Fruit fly (Drosophila melanogaster) whole organism, prepupa: ENCODE measurements around the gene hwt.

Experiments used
- CG10631 ChIP-seq: fragments of 200-800 bp; sonication (Bioruptor generic); optimal IDR thresholded peaks from 2 replicates; lab custom pipeline; 2016; ENCODE audit warnings: missing biosample characterization, missing genetic modification characterization
- CG10669 ChIP-seq: fragments of 200-800 bp; sonication (Bioruptor generic); optimal IDR thresholded peaks from 3 replicates; lab custom pipeline; 2018; ENCODE audit warnings: missing biosample characterization, mild to moderate bottlenecking, missing genetic modification characterization, moderate library complexity
- CG11294 ChIP-seq: fragments of 200-800 bp; sonication (Bioruptor generic); IDR thresholded peaks from 2 replicates; pipeline ENCODE4 v1.3.6; 2022; ENCODE audit warnings: missing biosample characterization, missing genetic modification characterization
- CG16779 ChIP-seq: fragments of 200-800 bp; sonication (Bioruptor generic); optimal IDR thresholded peaks from 3 replicates; lab custom pipeline; 2017; ENCODE audit warnings: missing biosample characterization, mild to moderate bottlenecking, missing genetic modification characterization
- CG31627 ChIP-seq: fragments of 200-800 bp; sonication (Bioruptor generic); optimal IDR thresholded peaks from 3 replicates; lab custom pipeline; 2016; ENCODE audit warnings: missing biosample characterization, missing genetic modification characterization
- CG32006 ChIP-seq: fragments of 200-800 bp; sonication (Bioruptor generic); optimal IDR thresholded peaks from 3 replicates; lab custom pipeline; 2017; ENCODE audit warnings: missing biosample characterization, mild to moderate bottlenecking, missing genetic modification characterization
- CG34406 ChIP-seq: fragments of 200-800 bp; sonication (Bioruptor generic); optimal IDR thresholded peaks from 3 replicates; lab custom pipeline; 2016; ENCODE audit warnings: missing biosample characterization, missing genetic modification characterization
- CG3919 ChIP-seq: fragments of 200-800 bp; sonication (Bioruptor generic); optimal IDR thresholded peaks from 3 replicates; lab custom pipeline; 2016; ENCODE audit warnings: missing biosample characterization, missing genetic modification characterization
- CG6163 ChIP-seq: fragments of 200-800 bp; sonication (Bioruptor generic); IDR thresholded peaks from 3 replicates; pipeline ENCODE4 v1.3.6; 2022; ENCODE audit warnings: missing biosample characterization, missing genetic modification characterization
- CG6276 ChIP-seq: fragments of 200-800 bp; sonication (Bioruptor generic); optimal IDR thresholded peaks from 2 replicates; lab custom pipeline; 2017; ENCODE audit warnings: missing biosample characterization, mild to moderate bottlenecking, missing genetic modification characterization
- CG6792 ChIP-seq: fragments of 200-800 bp; sonication (Bioruptor generic); optimal IDR thresholded peaks from 3 replicates; lab custom pipeline; 2016; ENCODE audit warnings: missing biosample characterization, missing genetic modification characterization
- CG6808 ChIP-seq: fragments of 200-800 bp; sonication (Bioruptor generic); optimal IDR thresholded peaks from 3 replicates; lab custom pipeline; 2017; ENCODE audit warnings: missing biosample characterization, missing genetic modification characterization, mild to moderate bottlenecking, moderate library complexity, missing genetic modification reagents
- CG6854 ChIP-seq: fragments of 200-800 bp; sonication (Bioruptor generic); optimal IDR thresholded peaks from 2 replicates; lab custom pipeline; 2017; ENCODE audit warnings: missing biosample characterization, mild to moderate bottlenecking, missing genetic modification characterization
- CG7368 ChIP-seq: fragments of 200-800 bp; sonication (Bioruptor generic); optimal IDR thresholded peaks from 3 replicates; lab custom pipeline; 2016; ENCODE audit warnings: missing biosample characterization, missing genetic modification characterization
- CG8119 ChIP-seq: fragments of 200-800 bp; sonication (Bioruptor generic); IDR thresholded peaks from 3 replicates; pipeline ENCODE4 v1.3.6; 2022; ENCODE audit warnings: missing biosample characterization, missing genetic modification characterization
- CG8319 ChIP-seq: fragments of 200-800 bp; sonication (Bioruptor generic); optimal IDR thresholded peaks from 3 replicates; lab custom pipeline; 2016; ENCODE audit warnings: missing biosample characterization, missing genetic modification characterization
- CG8632 ChIP-seq: fragments of 200-800 bp; sonication (Bioruptor generic); optimal IDR thresholded peaks from 3 replicates; lab custom pipeline; 2016; ENCODE audit warnings: missing biosample characterization, missing genetic modification characterization
- CG9139 ChIP-seq: fragments of 200-800 bp; sonication (Bioruptor generic); optimal IDR thresholded peaks from 3 replicates; lab custom pipeline; 2017; ENCODE audit warnings: missing biosample characterization, mild to moderate bottlenecking, missing genetic modification characterization
- Eip75B ChIP-seq: fragments of 200-800 bp; sonication (Bioruptor generic); optimal IDR thresholded peaks from 3 replicates; lab custom pipeline; 2016; ENCODE audit warnings: missing biosample characterization, missing genetic modification characterization
- Eip78C ChIP-seq: fragments of 200-800 bp; sonication (Bioruptor generic); peaks from one replicate; lab custom pipeline; 2016; ENCODE audit warnings: missing biosample characterization, missing genetic modification characterization
- Eip93F ChIP-seq: fragments of 200-800 bp; sonication (Bioruptor generic); optimal IDR thresholded peaks from 2 replicates; lab custom pipeline; 2016; ENCODE audit warnings: missing biosample characterization, mild to moderate bottlenecking, missing genetic modification characterization
- Gug ChIP-seq: fragments of 200-800 bp; sonication (Bioruptor generic); IDR thresholded peaks from 2 replicates; pipeline ENCODE4 v1.3.6; 2022; ENCODE audit warnings: missing biosample characterization, missing genetic modification characterization
- Hr38 ChIP-seq: sonication (Bioruptor generic); optimal IDR thresholded peaks from 2 replicates; lab custom pipeline; 2016; ENCODE audit warnings: missing biosample characterization, missing genetic modification characterization
- Hr39 ChIP-seq: fragments of 200-800 bp; sonication (Bioruptor generic); optimal IDR thresholded peaks from 2 replicates; lab custom pipeline; 2016; ENCODE audit warnings: missing biosample characterization, missing genetic modification characterization
- Hr4 ChIP-seq: fragments of 200-800 bp; sonication (Bioruptor generic); optimal IDR thresholded peaks from 3 replicates; lab custom pipeline; 2016; ENCODE audit warnings: missing biosample characterization, missing genetic modification characterization
- Lpt ChIP-seq: fragments of 200-800 bp; sonication (Bioruptor generic); optimal IDR thresholded peaks from 3 replicates; lab custom pipeline; 2016; ENCODE audit warnings: missing biosample characterization, missing genetic modification characterization
- OdsH ChIP-seq: fragments of 200-800 bp; sonication (Bioruptor generic); optimal IDR thresholded peaks from 3 replicates; lab custom pipeline; 2016; ENCODE audit warnings: missing biosample characterization, missing genetic modification characterization
- Smox ChIP-seq: fragments of 200-800 bp; sonication (Bioruptor generic); optimal IDR thresholded peaks from 3 replicates; lab custom pipeline; 2016; ENCODE audit warnings: missing biosample characterization, missing genetic modification characterization
- Sox14 ChIP-seq: fragments of 200-800 bp; sonication (Bioruptor generic); optimal IDR thresholded peaks from 3 replicates; lab custom pipeline; 2016; ENCODE audit warnings: missing biosample characterization, missing genetic modification characterization
- Sox15 ChIP-seq: fragments of 200-800 bp; sonication (Bioruptor generic); optimal IDR thresholded peaks from 3 replicates; lab custom pipeline; 2016; ENCODE audit warnings: missing biosample characterization, missing genetic modification characterization
- achi ChIP-seq: fragments of 200-800 bp; sonication (Bioruptor generic); optimal IDR thresholded peaks from 3 replicates; lab custom pipeline; 2016; ENCODE audit warnings: missing biosample characterization, missing genetic modification characterization
- acj6 ChIP-seq: fragments of 200-800 bp; sonication (Bioruptor generic); optimal IDR thresholded peaks from 3 replicates; lab custom pipeline; 2016; ENCODE audit warnings: missing biosample characterization, missing genetic modification characterization
- cyc ChIP-seq: fragments of 200-800 bp; sonication (Bioruptor generic); optimal IDR thresholded peaks from 3 replicates; lab custom pipeline; 2016; ENCODE audit warnings: missing biosample characterization, missing genetic modification characterization
- dac ChIP-seq: fragments of 200-800 bp; sonication (Bioruptor generic); optimal IDR thresholded peaks from 2 replicates; lab custom pipeline; 2017; ENCODE audit warnings: missing biosample characterization, mild to moderate bottlenecking, missing genetic modification characterization
- eg ChIP-seq: fragments of 200-800 bp; sonication (Bioruptor generic); IDR thresholded peaks from 3 replicates; pipeline ENCODE4 v1.3.6; 2022; ENCODE audit warnings: missing biosample characterization, missing genetic modification characterization
- esn ChIP-seq: fragments of 200-800 bp; sonication (Bioruptor generic); optimal IDR thresholded peaks from 2 replicates; lab custom pipeline; 2016; ENCODE audit warnings: missing biosample characterization, mild to moderate bottlenecking, missing genetic modification characterization, moderate library complexity
- fd59A ChIP-seq: fragments of 200-800 bp; sonication (Bioruptor generic); optimal IDR thresholded peaks from 2 replicates; lab custom pipeline; 2017; ENCODE audit warnings: missing biosample characterization, mild to moderate bottlenecking, missing genetic modification characterization, missing genetic modification reagents
- fd85E ChIP-seq: fragments of 200-800 bp; sonication (Bioruptor generic); optimal IDR thresholded peaks from 3 replicates; lab custom pipeline; 2016; ENCODE audit warnings: missing biosample characterization, missing genetic modification characterization
- fkh ChIP-seq: fragments of 200-800 bp; sonication (Bioruptor generic); optimal IDR thresholded peaks from 3 replicates; lab custom pipeline; 2017; ENCODE audit warnings: missing biosample characterization, mild to moderate bottlenecking, missing genetic modification characterization, moderate library complexity
- lz ChIP-seq: fragments of 200-800 bp; sonication (Bioruptor generic); optimal IDR thresholded peaks from 3 replicates; lab custom pipeline; 2016; ENCODE audit warnings: missing biosample characterization, missing genetic modification characterization
- pdm3 ChIP-seq: fragments of 200-800 bp; sonication (Bioruptor generic); optimal IDR thresholded peaks from 3 replicates; lab custom pipeline; 2016; ENCODE audit warnings: missing biosample characterization, missing genetic modification characterization
- spab ChIP-seq: fragments of 200-800 bp; sonication (Bioruptor generic); optimal IDR thresholded peaks from 2 replicates; lab custom pipeline; 2017; ENCODE audit warnings: missing biosample characterization, mild to moderate bottlenecking, missing genetic modification characterization, missing genetic modification reagents
- ss ChIP-seq, 2 experiments: fragments of 200-800 bp; sonication (Bioruptor generic); optimal IDR thresholded peaks; 2 replicates in 1 of 2; 3 replicates in 1 of 2; lab custom pipeline; 2017 to 2018; ENCODE audit warnings: mild to moderate bottlenecking in 2 of 2, missing biosample characterization in 2 of 2, missing genetic modification characterization in 2 of 2, moderate library complexity in 1 of 2
- svp ChIP-seq: fragments of 200-800 bp; sonication (Bioruptor generic); peaks from one replicate; lab custom pipeline; 2016; ENCODE audit warnings: missing biosample characterization, missing genetic modification characterization
- topi ChIP-seq: fragments of 200-800 bp; sonication (Bioruptor generic); optimal IDR thresholded peaks from 3 replicates; lab custom pipeline; 2016; ENCODE audit warnings: missing biosample characterization, missing genetic modification characterization
- vri ChIP-seq: fragments of 200-800 bp; sonication (Bioruptor generic); optimal IDR thresholded peaks from 3 replicates; lab custom pipeline; 2016; ENCODE audit warnings: missing biosample characterization, mild to moderate bottlenecking, missing genetic modification characterization

The hwt gene

dm6 chrX:12507589-12507988 lies 60.7 kb downstream of the hwt start (continued):
- TF ChIP-seq CG8119 (GFP tag; lab: Robert Waterston, UW), result peak; percentile 67
- peak; percentile 14 for TF ChIP-seq CG8632 (GFP tag; lab: Kevin White, UChicago)
- peak; percentile 59 for TF ChIP-seq spab (GFP tag; lab: Kevin White, UChicago)
- TF ChIP-seq dac, result no peak
- no peak for TF ChIP-seq CG6854 (GFP tag; lab: Kevin White, UChicago)
- peak; percentile 55 for TF ChIP-seq CG6792 (GFP tag; lab: Kevin White, UChicago)
- no peak for TF ChIP-seq CG16779 (tag; lab: Kevin White, UChicago)
- peak; percentile 70 for TF ChIP-seq topi (GFP tag; lab: Kevin White, UChicago)
- no peak for TF ChIP-seq CG11294 (GFP tag; lab: Robert Waterston, UW)
- TF ChIP-seq Hr38 (GFP tag; lab: Kevin White, UChicago), result no peak
- no peak for TF ChIP-seq fd85E (GFP tag; lab: Kevin White, UChicago)
- peak; percentile 72 for TF ChIP-seq lz
- peak; percentile 53 for TF ChIP-seq fd59A (GFP tag; lab: Kevin White, UChicago)
- TF ChIP-seq Gug (GFP tag; lab: Robert Waterston, UW), result peak; percentile 62
- TF ChIP-seq esn (GFP tag; lab: Kevin White, UChicago), result peak; percentile 71
- peak; percentile 10 for TF ChIP-seq CG9139
- TF ChIP-seq ss (GFP tag; optimal IDR thresholded peaks at IDR 0.05; lab: Kevin White, UChicago), result peak; percentile 30 to 90
- TF ChIP-seq pdm3 (GFP tag; lab: Kevin White, UChicago), result peak; percentile 30
- TF ChIP-seq svp (GFP tag; lab: Kevin White, UChicago), result peak; percentile 88
- TF ChIP-seq CG7368, result peak; percentile 24
- TF ChIP-seq CG34406, result peak; percentile 34
- no peak for TF ChIP-seq Eip93F
- peak; percentile 25 for TF ChIP-seq Hr4 (GFP tag; lab: Kevin White, UChicago)
- peak; percentile 58 for TF ChIP-seq CG6808 (GFP tag; lab: Kevin White, UChicago)
- peak; percentile 58 for TF ChIP-seq CG3919 (GFP tag; lab: Kevin White, UChicago)
- no peak for TF ChIP-seq CG8319 (GFP tag; lab: Kevin White, UChicago)
- TF ChIP-seq vri (GFP tag; lab: Kevin White, UChicago), result peak; percentile 2
- TF ChIP-seq acj6 (GFP tag; lab: Kevin White, UChicago), result peak; percentile 75
- TF ChIP-seq Eip78C (GFP tag; lab: Kevin White, UChicago), result peak; percentile 91
- peak; percentile 15 for TF ChIP-seq Lpt (GFP tag; lab: Kevin White, UChicago)

DNA sequence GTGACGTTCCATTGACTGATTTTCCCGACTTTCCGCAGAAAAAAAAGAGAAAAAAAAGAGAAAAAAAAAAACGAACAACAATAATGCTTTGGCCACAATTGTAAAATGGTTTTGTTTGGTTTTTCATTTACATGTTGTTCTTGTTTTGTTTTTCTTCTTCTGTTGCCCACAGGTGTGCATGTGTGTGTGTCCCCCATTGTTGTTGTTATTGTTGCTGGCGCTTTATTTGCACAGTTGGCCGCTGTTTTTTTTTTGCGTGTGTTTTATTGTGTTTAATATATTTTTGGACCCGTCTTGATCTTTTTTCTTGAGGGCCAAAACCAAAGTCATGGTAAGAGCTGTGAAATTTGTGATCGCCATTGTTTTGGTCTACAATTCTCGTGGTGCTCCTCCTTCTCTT lies 70.2 kb downstream of the hwt start:
- TF ChIP-seq acj6 (GFP tag; lab: Kevin White, UChicago) (no peak), CG6163 (GFP tag; lab: Robert Waterston, UW) (no peak), CG6808 (GFP tag; lab: Kevin White, UChicago) (peak; percentile 14), Hr38 (GFP tag; lab: Kevin White, UChicago) (no peak), CG7368 (no peak), Gug (GFP tag; lab: Robert Waterston, UW) (no peak), CG8319 (GFP tag; lab: Kevin White, UChicago) (no peak), fkh (peak; percentile 51), CG10669 (GFP tag; lab: Kevin White, UChicago) (no peak)

DNA sequence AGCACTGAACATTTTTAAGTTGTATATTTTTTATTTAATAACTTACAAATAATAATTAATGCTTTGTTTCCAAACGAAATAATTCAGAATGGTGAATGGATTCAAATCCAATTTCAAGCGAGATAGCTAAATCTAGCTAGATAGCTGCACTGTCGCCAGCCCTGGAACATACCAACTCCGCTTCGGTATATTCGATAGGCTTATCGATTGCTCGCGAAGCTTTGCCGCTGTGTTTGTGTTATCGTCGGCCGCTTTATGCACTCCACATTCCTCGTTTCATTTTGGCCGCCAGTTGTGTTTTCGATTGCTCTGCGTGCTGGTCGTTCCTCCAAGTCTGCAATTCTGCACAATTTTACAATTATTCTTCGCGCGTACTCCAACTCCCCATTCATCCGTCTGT lies 71.3 kb downstream of the hwt start, which contains the start of gene mdu:
Gene mdu (plus strand): TSS at position 259 of the 400 bp plus-strand sequence.
- TF ChIP-seq Eip75B (GFP tag; lab: Kevin White, UChicago), result no peak
- peak; percentile 46 for TF ChIP-seq CG32006 (GFP tag; lab: Kevin White, UChicago)
- TF ChIP-seq eg (GFP tag; lab: Robert Waterston, UW), result no peak
- TF ChIP-seq achi (GFP tag; lab: Kevin White, UChicago), result peak; percentile 27
- no peak for TF ChIP-seq vri (GFP tag; lab: Kevin White, UChicago)
- TF ChIP-seq pdm3 (GFP tag; lab: Kevin White, UChicago), result no peak
- TF ChIP-seq Hr39, result peak; percentile 40
- no peak for TF ChIP-seq CG8119 (GFP tag; lab: Robert Waterston, UW)
- TF ChIP-seq svp (GFP tag; lab: Kevin White, UChicago), result no peak
- TF ChIP-seq ss (GFP tag; optimal IDR thresholded peaks at IDR 0.05; lab: Kevin White, UChicago), result no peak
- TF ChIP-seq CG10669 (GFP tag; lab: Kevin White, UChicago), result no peak
- peak; percentile 13 for TF ChIP-seq CG6808 (GFP tag; lab: Kevin White, UChicago)
- no peak for TF ChIP-seq topi (GFP tag; lab: Kevin White, UChicago)
- peak; percentile 36 for TF ChIP-seq Smox
- TF ChIP-seq CG3919 (GFP tag; lab: Kevin White, UChicago), result no peak
- TF ChIP-seq CG6163 (GFP tag; lab: Robert Waterston, UW), result peak; percentile 54; the same call in 1 of the 3 replicates
- TF ChIP-seq Sox15 (GFP tag; lab: Kevin White, UChicago), result peak; percentile 7
- TF ChIP-seq Eip78C (GFP tag; lab: Kevin White, UChicago), result no peak
- TF ChIP-seq Sox14, result peak; percentile 10
- TF ChIP-seq Eip93F, result no peak
- TF ChIP-seq cyc (GFP tag; lab: Kevin White, UChicago), result peak; percentile 12
- no peak for TF ChIP-seq CG11294 (GFP tag; lab: Robert Waterston, UW)
- TF ChIP-seq lz, result peak; percentile 15
- TF ChIP-seq CG6854 (GFP tag; lab: Kevin White, UChicago), result no peak
- peak; percentile 9 for TF ChIP-seq CG10631 (GFP tag; lab: Kevin White, UChicago)
- no peak for TF ChIP-seq fkh
- no peak for TF ChIP-seq CG6276 (GFP tag; lab: Kevin White, UChicago)
- peak; percentile 10 for TF ChIP-seq OdsH (GFP tag; lab: Kevin White, UChicago)
- peak; percentile 42 for TF ChIP-seq CG31627 (GFP tag; lab: Kevin White, UChicago)
